Fruit fly (Drosophila melanogaster): ENCODE data around the gene Epg5.

Gene Epg5

dm6 chr3R:18745961-18746468 lies 12.7 kb downstream of the Epg5 start, which contains the start of the genes PGS1 and gwl (continued):
- TF ChIP-seq CG13296 (GFP tag; optimal IDR thresholded peaks at IDR 0.05) (peak; percentile 45), inv (GFP tag; IDR thresholded peaks at IDR 0.05; ENCODE audit: partially characterized antibody) (peak; percentile 52), Dp (GFP tag; optimal IDR thresholded peaks at IDR 0.05) (peak; percentile 76), CG14441 (GFP tag; IDR thresholded peaks at IDR 0.05) (peak; percentile 80), Oaz (GFP tag; IDR thresholded peaks at IDR 0.05) (peak; percentile 66), lola (GFP tag; optimal IDR thresholded peaks at IDR 0.05) (peak in 1 of 3 experiments; percentile 83), ems (GFP tag; optimal IDR thresholded peaks at IDR 0.05) (peak; percentile 33), nerfin-1 (tag; optimal IDR thresholded peaks at IDR 0.05) (peak; percentile 60), unc-4 (GFP tag; IDR thresholded peaks at IDR 0.05; ENCODE audit: partially characterized antibody) (peak; percentile 69), CG10274 (GFP tag; optimal IDR thresholded peaks at IDR 0.05) (no peak), CG5245 (GFP tag; optimal IDR thresholded peaks at IDR 0.05) (peak; percentile 31), CG3281 (GFP tag; optimal IDR thresholded peaks at IDR 0.05) (no peak), CG7372 (GFP tag; IDR thresholded peaks at IDR 0.05) (peak; percentile 78), CG3163 (GFP tag; optimal IDR thresholded peaks at IDR 0.05) (no peak), disco-r (GFP tag; optimal IDR thresholded peaks at IDR 0.05) (no peak), CG12071 (GFP tag; optimal IDR thresholded peaks at IDR 0.05) (no peak), Sox102F (GFP tag; optimal IDR thresholded peaks at IDR 0.05) (peak; percentile 85), mirr (GFP tag; optimal IDR thresholded peaks at IDR 0.05) (no peak), Bdp1 (GFP tag; optimal IDR thresholded peaks at IDR 0.05) (no peak), ERR (GFP tag; optimal IDR thresholded peaks at IDR 0.05) (no peak), pum (GFP tag; optimal IDR thresholded peaks at IDR 0.05) (peak; percentile 34), CG42726 (GFP tag; IDR thresholded peaks at IDR 0.05; ENCODE audit: partially characterized antibody) (no peak), p53 (GFP tag; optimal IDR thresholded peaks at IDR 0.05) (no peak), CG30403 (GFP tag; optimal IDR thresholded peaks at IDR 0.05) (peak; percentile 90), CG15601 (tag; optimal IDR thresholded peaks at IDR 0.05) (no peak), nom (GFP tag; optimal IDR thresholded peaks at IDR 0.05) (no peak), Hmr (GFP tag; optimal IDR thresholded peaks at IDR 0.05) (peak; percentile 63), Antp (GFP tag; optimal IDR thresholded peaks at IDR 0.05) (peak; percentile 13), exex (tag; optimal IDR thresholded peaks at IDR 0.05) (no peak), CG4820 (GFP tag; optimal IDR thresholded peaks at IDR 0.05) (peak; percentile 64), ssp (GFP tag; IDR thresholded peaks at IDR 0.05) (peak; percentile 70), Pdp1 (GFP tag; optimal IDR thresholded peaks at IDR 0.05) (peak in 1 of 2 experiments; percentile 52), ranshi (GFP tag; IDR thresholded peaks at IDR 0.05) (peak; percentile 79; the same call in 1 of the 2 replicates), Dip2 (GFP tag; IDR thresholded peaks at IDR 0.05) (no peak), ash1 (GFP tag; optimal IDR thresholded peaks at IDR 0.05) (no peak), CG4404 (GFP tag; IDR thresholded peaks at IDR 0.05) (peak; percentile 78), oc (tag; optimal IDR thresholded peaks at IDR 0.05) (no peak), CG10462 (GFP tag; optimal IDR thresholded peaks at IDR 0.05) (peak; percentile 56), CrebB (tag; optimal IDR thresholded peaks at IDR 0.05) (no peak), vnd (GFP tag; IDR thresholded peaks at IDR 0.05; ENCODE audit: partially characterized antibody) (0 out of 3 replicates have a peak, but pooled peaks have one; percentile 35), CG11696 (GFP tag; IDR thresholded peaks at IDR 0.05) (peak; percentile 43; the same call in 1 of the 2 replicates), esg (GFP tag; conservative IDR thresholded peaks at IDR 0.05) (peak; percentile 84), toy (GFP tag; IDR thresholded peaks at IDR 0.05) (peak; percentile 49; the same call in 1 of the 2 replicates), az2 (GFP tag; optimal IDR thresholded peaks at IDR 0.05) (peak; percentile 80), BtbVII (GFP tag; optimal IDR thresholded peaks at IDR 0.05) (no peak), CG8944 (GFP tag; optimal IDR thresholded peaks at IDR 0.05) (no peak), CG4730 (GFP tag; IDR thresholded peaks at IDR 0.05) (peak; percentile 81), CG15479 (GFP tag; optimal IDR thresholded peaks at IDR 0.05) (peak; percentile 5), CG8281 (tag; optimal IDR thresholded peaks at IDR 0.05) (no peak), CG1647 (GFP tag; optimal IDR thresholded peaks at IDR 0.05) (no peak)

Data from whole organism, embryonic.